Worm (Caenorhabditis elegans) whole organism, young adult: Measurements from ENCODE around the gene F47G3.3.

ENCODE experiments used
- B0035.1 ChIP-seq: sonication (generic microtip); optimal IDR thresholded peaks from 2 replicates; lab custom pipeline; 2016; ENCODE audit warnings: missing genetic modification characterization, mild to moderate bottlenecking, missing compliant biosample characterization, missing genotype, missing genetic modification reagents
- B0261.1 ChIP-seq: sonication (generic microtip); optimal IDR thresholded peaks from 2 replicates; lab custom pipeline; 2016; ENCODE audit warnings: mild to moderate bottlenecking, missing genetic modification characterization, moderate library complexity, missing compliant biosample characterization
- F10E7.11 ChIP-seq: sonication (generic microtip); optimal IDR thresholded peaks from 2 replicates; lab custom pipeline; 2017; ENCODE audit warnings: mild to moderate bottlenecking, missing genetic modification characterization, moderate library complexity, missing compliant biosample characterization
- F22D6.2 ChIP-seq: sonication (generic microtip); optimal IDR thresholded peaks from 2 replicates; lab custom pipeline; 2016; ENCODE audit warnings: mild to moderate bottlenecking, missing genetic modification characterization, missing compliant biosample characterization
- F37B4.10 ChIP-seq: fragments of 200-800 bp; sonication (Bioruptor generic); IDR thresholded peaks from 2 replicates; pipeline ENCODE4 v1.3.6; 2022; ENCODE audit warnings: missing genetic modification characterization, missing compliant biosample characterization
- F52B5.7 ChIP-seq: sonication (generic microtip); optimal IDR thresholded peaks from 2 replicates; lab custom pipeline; 2016; ENCODE audit warnings: mild to moderate bottlenecking, missing genetic modification characterization, missing compliant biosample characterization
- F57A8.1 ChIP-seq: fragments of 200-800 bp; sonication (Bioruptor generic); optimal IDR thresholded peaks from 2 replicates; lab custom pipeline; 2018; ENCODE audit warnings: mild to moderate bottlenecking, missing genetic modification characterization, moderate library complexity, missing compliant biosample characterization
- F57C9.4 ChIP-seq: sonication (generic microtip); optimal IDR thresholded peaks from 2 replicates; lab custom pipeline; 2017; ENCODE audit warnings: mild to moderate bottlenecking, missing genetic modification characterization, missing compliant biosample characterization
- K11D2.4 ChIP-seq: fragments of 200-800 bp; sonication (Bioruptor generic); IDR thresholded peaks from 2 replicates; pipeline ENCODE4 v1.3.6; 2022; ENCODE audit warnings: missing genetic modification reagents, missing genetic modification characterization, missing compliant biosample characterization
- K12H6.12 ChIP-seq: fragments of 200-800 bp; sonication (Bioruptor generic); optimal IDR thresholded peaks from 2 replicates; lab custom pipeline; 2018; ENCODE audit warnings: mild to moderate bottlenecking, missing genetic modification characterization, missing compliant biosample characterization
- T26A5.8 ChIP-seq: sonication (generic microtip); optimal IDR thresholded peaks from 2 replicates; lab custom pipeline; 2016; ENCODE audit warnings: missing genetic modification characterization, missing compliant biosample characterization
- Y53G8AR.9 ChIP-seq: fragments of 200-800 bp; sonication (Bioruptor generic); conservative IDR thresholded peaks from 2 replicates; pipeline ENCODE4 v1.3.6; 2022; ENCODE audit warnings: missing genetic modification reagents, missing genetic modification characterization, missing compliant biosample characterization
- Y56A3A.18 ChIP-seq: fragments of 200-800 bp; sonication (Bioruptor generic); IDR thresholded peaks from 2 replicates; pipeline ENCODE4 v1.3.6; 2022; ENCODE audit warnings: missing genetic modification reagents, missing genetic modification characterization, missing compliant biosample characterization
- Y67H2A.10 ChIP-seq: fragments of 200-800 bp; sonication (Bioruptor generic); conservative IDR thresholded peaks from 2 replicates; pipeline ENCODE4 v1.3.6; 2022; ENCODE audit warnings: missing genetic modification reagents, missing genetic modification characterization, missing compliant biosample characterization
- Y95B8A.8 ChIP-seq: fragments of 200-800 bp; sonication (Bioruptor generic); IDR thresholded peaks from 2 replicates; pipeline ENCODE4 v1.3.6; 2022; ENCODE audit warnings: missing genetic modification reagents, missing genetic modification characterization, missing compliant biosample characterization
- aptf-3 ChIP-seq: fragments of 200-800 bp; sonication (Bioruptor generic); IDR thresholded peaks from 2 replicates; pipeline ENCODE4 v1.3.6; 2022; ENCODE audit warnings: missing genetic modification characterization, missing compliant biosample characterization
- atf-7 ChIP-seq: sonication (generic microtip); optimal IDR thresholded peaks from 2 replicates; lab custom pipeline; 2017; ENCODE audit warnings: mild to moderate bottlenecking, missing genetic modification characterization, missing compliant biosample characterization
- cebp-1 ChIP-seq, 2 experiments: fragments of 200-800 bp in 1 of 2; sonication (Bioruptor generic) in 1 of 2; sonication (generic microtip) in 1 of 2; IDR thresholded peaks in 1 of 2; optimal IDR thresholded peaks in 1 of 2; 2 replicates each; pipeline versions ENCODE4 v1.3.6 to Lab custom; 2017 to 2022; ENCODE audit warnings: missing compliant biosample characterization in 2 of 2, missing genetic modification characterization in 2 of 2, mild to moderate bottlenecking in 1 of 2, missing genetic modification reagents in 1 of 2, moderate library complexity in 1 of 2
- ceh-27 ChIP-seq: fragments of 200-800 bp; sonication (Bioruptor generic); optimal IDR thresholded peaks from 2 replicates; lab custom pipeline; 2018; ENCODE audit warnings: mild to moderate bottlenecking, missing genetic modification characterization, moderate library complexity, missing compliant biosample characterization
- chd-7 ChIP-seq: sonication (generic microtip); optimal IDR thresholded peaks from 2 replicates; lab custom pipeline; 2016; ENCODE audit warnings: mild to moderate bottlenecking, missing genetic modification characterization, moderate library complexity, missing compliant biosample characterization
- dox-1 ChIP-seq: fragments of 200-800 bp; sonication (Bioruptor generic); IDR thresholded peaks from 2 replicates; pipeline ENCODE4 v1.3.6; 2022; ENCODE audit warnings: missing genetic modification reagents, missing genetic modification characterization, missing compliant biosample characterization
- dpl-1 ChIP-seq: fragments of 150-350 bp; optimal IDR thresholded peaks from 2 replicates; lab custom pipeline; 2014; ENCODE audit warnings: missing biosample characterization, missing genetic modification reagents, missing genetic modification characterization
- ekl-4 ChIP-seq: fragments of 200-800 bp; sonication (Bioruptor generic); IDR thresholded peaks from 2 replicates; pipeline ENCODE4 v1.3.6; 2022; ENCODE audit warnings: missing genetic modification reagents, missing genetic modification characterization, missing compliant biosample characterization
- ets-4 ChIP-seq: fragments of 200-800 bp; sonication (Bioruptor generic); optimal IDR thresholded peaks from 2 replicates; lab custom pipeline; 2018; ENCODE audit warnings: mild to moderate bottlenecking, missing genetic modification characterization, missing compliant biosample characterization
- gei-17 ChIP-seq: fragments of 200-800 bp; sonication (Bioruptor generic); optimal IDR thresholded peaks from 2 replicates; lab custom pipeline; 2018; ENCODE audit warnings: mild to moderate bottlenecking, missing genetic modification characterization, missing compliant biosample characterization
- hmg-1.2 ChIP-seq: fragments of 200-800 bp; sonication (Bioruptor generic); IDR thresholded peaks from 2 replicates; pipeline ENCODE4 v1.3.6; 2022; ENCODE audit warnings: missing genetic modification reagents, missing genetic modification characterization, missing compliant biosample characterization
- hrde-1 ChIP-seq: sonication (generic microtip); optimal IDR thresholded peaks from 2 replicates; lab custom pipeline; 2016; ENCODE audit warnings: missing genetic modification characterization, mild to moderate bottlenecking, missing compliant biosample characterization, moderate library complexity, missing genotype, missing genetic modification reagents, borderline replicate concordance
- lag-1 ChIP-seq: fragments of 200-800 bp; sonication (Bioruptor generic); IDR thresholded peaks from 2 replicates; pipeline ENCODE4 v1.3.6; 2022; ENCODE audit warnings: missing genetic modification reagents, missing genetic modification characterization, missing compliant biosample characterization
- let-607 ChIP-seq, 2 experiments: fragments of 200-800 bp in 1 of 2; sonication (Bioruptor generic) in 1 of 2; sonication (generic microtip) in 1 of 2; optimal IDR thresholded peaks; 2 replicates each; lab custom pipeline; 2016 to 2018; ENCODE audit warnings: mild to moderate bottlenecking in 2 of 2, missing compliant biosample characterization in 2 of 2, missing genetic modification characterization in 2 of 2, moderate library complexity in 2 of 2, missing genotype in 1 of 2
- lin-26 ChIP-seq: fragments of 200-800 bp; sonication (Bioruptor generic); IDR thresholded peaks from 2 replicates; pipeline ENCODE4 v1.3.6; 2022; ENCODE audit warnings: missing genetic modification reagents, missing genetic modification characterization, missing compliant biosample characterization
- lir-1 ChIP-seq: fragments of 200-800 bp; sonication (Bioruptor generic); conservative IDR thresholded peaks from 2 replicates; pipeline ENCODE4 v1.3.6; 2022; ENCODE audit warnings: missing genetic modification reagents, missing genetic modification characterization, missing compliant biosample characterization
- lsy-27 ChIP-seq: sonication (generic microtip); optimal IDR thresholded peaks from 2 replicates; lab custom pipeline; 2017; ENCODE audit warnings: missing genetic modification characterization, mild to moderate bottlenecking, missing compliant biosample characterization, antibody characterized with exemption, missing genotype, borderline replicate concordance; ENCODE audit not compliant: insufficient read depth
- madf-10 ChIP-seq: sonication (generic microtip); optimal IDR thresholded peaks from 2 replicates; lab custom pipeline; 2016; ENCODE audit warnings: mild to moderate bottlenecking, missing genetic modification characterization, missing compliant biosample characterization
- madf-8 ChIP-seq: fragments of 200-800 bp; sonication (Bioruptor generic); conservative IDR thresholded peaks from 2 replicates; pipeline ENCODE4 v1.3.6; 2022; ENCODE audit warnings: missing genetic modification reagents, missing genetic modification characterization, missing compliant biosample characterization
- mes-4 ChIP-seq: sonication (generic microtip); optimal IDR thresholded peaks from 2 replicates; lab custom pipeline; 2016; ENCODE audit warnings: missing genotype, missing genetic modification characterization, missing compliant biosample characterization
- mxl-1 ChIP-seq: sonication (generic microtip); optimal IDR thresholded peaks from 2 replicates; lab custom pipeline; 2016; ENCODE audit warnings: missing genetic modification characterization, missing compliant biosample characterization
- nhr-80 ChIP-seq: sonication (generic microtip); optimal IDR thresholded peaks from 2 replicates; lab custom pipeline; 2016; ENCODE audit warnings: missing genetic modification characterization, missing compliant biosample characterization
- nhr-90 ChIP-seq: sonication (generic microtip); optimal IDR thresholded peaks from 2 replicates; lab custom pipeline; 2016; ENCODE audit warnings: missing genotype, mild to moderate bottlenecking, missing genetic modification characterization, missing compliant biosample characterization
- pbrm-1 ChIP-seq: fragments of 200-800 bp; sonication (Bioruptor generic); IDR thresholded peaks from 2 replicates; pipeline ENCODE4 v1.3.6; 2022; ENCODE audit warnings: missing genetic modification reagents, missing genetic modification characterization, missing compliant biosample characterization
- sdz-38 ChIP-seq: sonication (generic microtip); optimal IDR thresholded peaks from 2 replicates; lab custom pipeline; 2016; ENCODE audit warnings: missing genotype, missing genetic modification characterization, missing compliant biosample characterization
- snpc-3.4 ChIP-seq: sonication (generic microtip); optimal IDR thresholded peaks from 2 replicates; lab custom pipeline; 2017; ENCODE audit warnings: missing genetic modification characterization, mild to moderate bottlenecking, missing compliant biosample characterization, antibody characterized with exemption, moderate library complexity, missing genotype, missing genetic modification reagents
- snpc-4 ChIP-seq, 5 experiments: fragments of 150-350 bp in 1 of 5; sonication (generic microtip) in 4 of 5; optimal IDR thresholded peaks; 2 replicates each; lab custom pipeline; 2014 to 2018; ENCODE audit warnings: missing genetic modification characterization in 5 of 5, missing biosample characterization in 3 of 5, antibody characterized with exemption in 2 of 5, mild to moderate bottlenecking in 2 of 5, missing compliant biosample characterization in 2 of 5, missing genotype in 2 of 5, moderate library complexity in 2 of 5, missing genetic modification reagents in 1 of 5
- somi-1 ChIP-seq: fragments of 200-800 bp; sonication (Bioruptor generic); optimal IDR thresholded peaks from 2 replicates; lab custom pipeline; 2018; ENCODE audit warnings: mild to moderate bottlenecking, missing genetic modification characterization, missing compliant biosample characterization
- tbx-9 ChIP-seq: sonication (generic microtip); optimal IDR thresholded peaks from 2 replicates; lab custom pipeline; 2016; ENCODE audit warnings: borderline replicate concordance, missing genetic modification characterization, inconsistent platforms, missing compliant biosample characterization
- zfh-2 ChIP-seq: fragments of 200-800 bp; sonication (Bioruptor generic); conservative IDR thresholded peaks from 2 replicates; pipeline ENCODE4 v1.3.6; 2022; ENCODE audit warnings: missing genetic modification reagents, missing genetic modification characterization, missing compliant biosample characterization
- ztf-22 ChIP-seq: fragments of 200-800 bp; sonication (Bioruptor generic); optimal IDR thresholded peaks from 2 replicates; lab custom pipeline; 2018; ENCODE audit warnings: mild to moderate bottlenecking, missing genetic modification characterization, moderate library complexity, missing compliant biosample characterization
- ztf-28 ChIP-seq: fragments of 200-800 bp; sonication (Bioruptor generic); IDR thresholded peaks from 2 replicates; pipeline ENCODE4 v1.3.6; 2022; ENCODE audit warnings: missing genetic modification reagents, missing genetic modification characterization, missing compliant biosample characterization

Gene F47G3.3

ce11 chrX:2422123-2422522 is 46.3 kb downstream of the F47G3.3 start (continued):
- TF ChIP-seq ceh-27 (no peak), B0035.1 (tag; lab: Kevin White, UChicago) (no peak), lag-1 (GFP tag; lab: Robert Waterston, UW) (no peak), mes-4 (tag; lab: Kevin White, UChicago) (no peak), atf-7 (tag; lab: Kevin White, UChicago) (peak; percentile 29), let-607 (tag; optimal IDR thresholded peaks at IDR 0.05; lab: Kevin White, UChicago) (peak; percentile 86 to 92), Y53G8AR.9 (GFP tag; lab: Robert Waterston, UW) (no peak), gei-17 (GFP tag; lab: Kevin White, UChicago) (no peak), nhr-90 (tag; lab: Kevin White, UChicago) (peak; percentile 12), Y56A3A.18 (no peak), lir-1 (no peak), dox-1 (GFP tag; lab: Robert Waterston, UW) (peak; percentile 58; the same call in 1 of the 2 replicates), cebp-1 (GFP tag; IDR thresholded peaks at IDR 0.05; lab: Robert Waterston, UW) (no peak), cebp-1 (tag; optimal IDR thresholded peaks at IDR 0.05; lab: Kevin White, UChicago) (no peak), hmg-1.2 (GFP tag; lab: Robert Waterston, UW) (no peak), madf-10 (tag; lab: Kevin White, UChicago) (no peak), F10E7.11 (tag; lab: Kevin White, UChicago) (no peak), pbrm-1 (GFP tag; lab: Robert Waterston, UW) (no peak), ztf-22 (GFP tag; lab: Kevin White, UChicago) (peak; percentile 70), chd-7 (peak; percentile 13), aptf-3 (GFP tag; lab: Robert Waterston, UW) (no peak), F52B5.7 (tag; lab: Kevin White, UChicago) (no peak), somi-1 (no peak), mxl-1 (no peak), ztf-28 (GFP tag; lab: Robert Waterston, UW) (no peak), madf-8 (no peak), T26A5.8 (tag; lab: Kevin White, UChicago) (no peak), F57A8.1 (GFP tag; lab: Kevin White, UChicago) (no peak), Y67H2A.10 (GFP tag; lab: Robert Waterston, UW) (no peak), dpl-1 (GFP tag; lab: Kevin White, UChicago) (no peak), B0261.1 (tag; lab: Kevin White, UChicago) (no peak), lsy-27 (no peak), lin-26 (no peak), tbx-9 (tag; lab: Kevin White, UChicago) (no peak), K11D2.4 (GFP tag; lab: Robert Waterston, UW) (no peak), nhr-80 (tag; lab: Kevin White, UChicago) (peak; percentile 96), snpc-3.4 (tag; lab: Kevin White, UChicago) (no peak), K12H6.12 (tag; lab: Kevin White, UChicago) (no peak), F57C9.4 (tag; lab: Kevin White, UChicago) (no peak), sdz-38 (tag; lab: Kevin White, UChicago) (no peak), snpc-4 (GFP tag; optimal IDR thresholded peaks at IDR 0.05; lab: Kevin White, UChicago) (no peak), snpc-4 (tag; optimal IDR thresholded peaks at IDR 0.05; lab: Kevin White, UChicago) (no peak), Y95B8A.8 (GFP tag; lab: Robert Waterston, UW) (no peak), zfh-2 (GFP tag; lab: Robert Waterston, UW) (no peak), F37B4.10 (GFP tag; lab: Robert Waterston, UW) (no peak), ets-4 (GFP tag; lab: Kevin White, UChicago) (peak; percentile 47), ekl-4 (GFP tag; lab: Robert Waterston, UW) (peak; percentile 12; the same call in 1 of the 2 replicates), hrde-1 (tag; lab: Kevin White, UChicago) (no peak), F22D6.2 (tag; lab: Kevin White, UChicago) (no peak)
